Fruit fly (Drosophila melanogaster): ENCODE data around the gene CG1637.
A peak's percentile ranks its signal among the peaks of the same experiment; 100 is the strongest.

CG1637 gene

DNA sequence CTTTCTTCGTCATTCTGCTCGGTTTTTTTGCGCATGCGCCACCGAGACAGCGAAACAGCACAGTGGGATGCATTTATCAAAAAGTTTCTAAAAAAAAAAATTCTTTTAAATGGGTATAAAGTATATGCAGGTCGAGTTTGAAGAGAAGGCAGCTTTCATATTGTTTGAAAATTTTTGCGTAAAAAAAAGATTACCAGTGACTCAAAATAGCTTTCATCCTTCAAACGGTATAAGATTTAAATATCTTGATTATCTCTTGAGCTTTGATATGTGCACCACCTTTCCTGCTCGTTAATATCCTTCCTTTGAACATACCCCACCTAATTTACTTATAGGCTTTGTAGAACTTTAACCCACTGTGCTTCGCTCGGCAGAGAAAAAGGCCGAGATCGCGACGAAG, 27.4 kb upstream of the CG1637 start (continued):
- TF ChIP-seq Sox100B (GFP tag; optimal IDR thresholded peaks at IDR 0.05): peak; percentile 83
- TF ChIP-seq da (GFP tag; optimal IDR thresholded peaks at IDR 0.05): no peak
- TF ChIP-seq Vsx1 (GFP tag; optimal IDR thresholded peaks at IDR 0.05): peak; percentile 13
- peak; percentile 63 for TF ChIP-seq CG2875 (GFP tag; optimal IDR thresholded peaks at IDR 0.05)
- peak; percentile 28 for TF ChIP-seq Lhr (GFP tag; optimal IDR thresholded peaks at IDR 0.05)
- TF ChIP-seq cwo (GFP tag; optimal IDR thresholded peaks at IDR 0.05): peak; percentile 24
- TF ChIP-seq kay (GFP tag; optimal IDR thresholded peaks at IDR 0.05): peak; percentile 52
- peak; percentile 49 for TF ChIP-seq Six4 (GFP tag; optimal IDR thresholded peaks at IDR 0.05)
- no peak for TF ChIP-seq schlank (tag; optimal IDR thresholded peaks at IDR 0.05)
- peak in 1 of 2 experiments; percentile 4 for TF ChIP-seq crp (GFP tag; optimal IDR thresholded peaks at IDR 0.05)
- no peak for TF ChIP-seq bbx (GFP tag; IDR thresholded peaks at IDR 0.05; ENCODE audit: partially characterized antibody)
- peak; percentile 67 for TF ChIP-seq shn (GFP tag; optimal IDR thresholded peaks at IDR 0.05)
- TF ChIP-seq Sin3A (optimal IDR thresholded peaks at IDR 0.05): no peak
- no peak for TF ChIP-seq pfk (GFP tag; optimal IDR thresholded peaks at IDR 0.05)
- TF ChIP-seq ash1 (GFP tag; optimal IDR thresholded peaks at IDR 0.05): no peak
- 0 out of 3 replicates have a peak, but pooled peaks have one; percentile 9 for TF ChIP-seq otp (GFP tag; IDR thresholded peaks at IDR 0.05)
- TF ChIP-seq Atf-2 (GFP tag; optimal IDR thresholded peaks at IDR 0.05): peak; percentile 66
- TF ChIP-seq Dll (GFP tag; IDR thresholded peaks at IDR 0.05; ENCODE audit: partially characterized antibody): no peak
- peak; percentile 6 for TF ChIP-seq fu2 (GFP tag; optimal IDR thresholded peaks at IDR 0.05)
- no peak for TF ChIP-seq sc (optimal IDR thresholded peaks at IDR 0.05)
- TF ChIP-seq sc (GFP tag; optimal IDR thresholded peaks at IDR 0.05): peak; percentile 67
- peak; percentile 76 for TF ChIP-seq CG17829 (tag; optimal IDR thresholded peaks at IDR 0.05)
- TF ChIP-seq bowl (GFP tag; IDR thresholded peaks at IDR 0.05): no peak
- TF ChIP-seq CG14667 (GFP tag; IDR thresholded peaks at IDR 0.05): no peak
- TF ChIP-seq CG3281 (GFP tag; optimal IDR thresholded peaks at IDR 0.05): peak; percentile 38
- TF ChIP-seq CG31224 (GFP tag; IDR thresholded peaks at IDR 0.05): no peak
- peak; percentile 30 to 71 for TF ChIP-seq Hr51 (GFP tag; optimal IDR thresholded peaks at IDR 0.05)
- TF ChIP-seq HHEX (GFP tag; optimal IDR thresholded peaks at IDR 0.05): peak; percentile 74
- peak; percentile 19; the same call in 1 of the 2 replicates for TF ChIP-seq danr (GFP tag; IDR thresholded peaks at IDR 0.05)
- TF ChIP-seq CG5245 (GFP tag; optimal IDR thresholded peaks at IDR 0.05): peak; percentile 54
- TF ChIP-seq CTCF (GFP tag; optimal IDR thresholded peaks at IDR 0.05): no peak
- 0 out of 2 replicates have a peak, but pooled peaks have one; percentile 21 for TF ChIP-seq Rfx (GFP tag; IDR thresholded peaks at IDR 0.05)
- 0 out of 3 replicates have a peak, but pooled peaks have one; percentile 51 for TF ChIP-seq ken (GFP tag; IDR thresholded peaks at IDR 0.05)
- peak; percentile 26 for TF ChIP-seq CG15011 (GFP tag; optimal IDR thresholded peaks at IDR 0.05)
- 0 out of 3 replicates have a peak, but pooled peaks have one; percentile 27 for TF ChIP-seq H15 (GFP tag; IDR thresholded peaks at IDR 0.05)
- TF ChIP-seq HLH54F (GFP tag; optimal IDR thresholded peaks at IDR 0.05): peak; percentile 29
- no peak for TF ChIP-seq CG17912 (GFP tag; optimal IDR thresholded peaks at IDR 0.05)
- TF ChIP-seq CG6175 (GFP tag; IDR thresholded peaks at IDR 0.05): no peak
- peak; percentile 8 for TF ChIP-seq pb (GFP tag; optimal IDR thresholded peaks at IDR 0.05)
- peak; percentile 68 for TF ChIP-seq CG15479 (GFP tag; optimal IDR thresholded peaks at IDR 0.05)
- TF ChIP-seq CG11560 (tag; IDR thresholded peaks at IDR 0.05): no peak
- no peak for TF ChIP-seq CG16779 (GFP tag; IDR thresholded peaks at IDR 0.05)
- peak; percentile 73 for TF ChIP-seq CG8924 (tag; optimal IDR thresholded peaks at IDR 0.05)
- TF ChIP-seq zen2 (GFP tag; IDR thresholded peaks at IDR 0.05; ENCODE audit: partially characterized antibody): no peak
- TF ChIP-seq CoRest (tag; optimal IDR thresholded peaks at IDR 0.05): peak; percentile 77
- no peak for TF ChIP-seq dan (GFP tag; IDR thresholded peaks at IDR 0.05)
- peak; percentile 62 for TF ChIP-seq unpg (GFP tag; optimal IDR thresholded peaks at IDR 0.05)
- TF ChIP-seq fd102C (GFP tag; optimal IDR thresholded peaks at IDR 0.05): peak; percentile 23
- TF ChIP-seq tll (GFP tag; optimal IDR thresholded peaks at IDR 0.05): no peak
- TF ChIP-seq slp2 (GFP tag; optimal IDR thresholded peaks at IDR 0.05): peak; percentile 52
- no peak for TF ChIP-seq CG17568 (GFP tag; optimal IDR thresholded peaks at IDR 0.05)

Data from whole organism, embryonic.